Fruit fly (Drosophila melanogaster) whole organism, pupa: Measurements from ENCODE around the gene Coq7.

ENCODE experiments used
- CG13204 ChIP-seq: fragments of 200-800 bp; sonication (Bioruptor generic); optimal IDR thresholded peaks from 2 replicates; lab custom pipeline; 2018; ENCODE audit warnings: missing biosample characterization, mild to moderate bottlenecking, missing genetic modification characterization, moderate library complexity
- rn ChIP-seq: fragments of 200-800 bp; sonication (Bioruptor generic); IDR thresholded peaks from 2 replicates; pipeline ENCODE4 v1.3.6; 2022; ENCODE audit warnings: missing biosample characterization, missing genetic modification characterization

DNA sequence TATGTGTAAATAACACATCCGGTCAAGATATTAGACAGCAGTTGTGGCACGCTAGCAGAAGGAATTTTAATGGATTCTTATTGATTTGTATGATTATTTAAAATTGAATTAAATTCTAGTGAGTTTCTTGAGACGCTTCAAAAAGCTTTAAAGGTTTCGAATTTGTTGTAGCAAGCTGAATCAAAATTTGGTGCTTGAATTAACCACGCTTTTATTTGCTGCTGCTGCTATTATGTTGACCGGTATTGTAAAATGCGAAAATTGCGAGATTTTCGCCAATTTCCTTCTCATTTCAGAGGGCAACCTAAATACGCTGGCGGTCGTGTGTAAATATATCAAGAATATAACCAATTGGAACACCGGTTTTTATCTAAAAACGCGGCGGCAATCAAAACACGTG lies 27.8 kb upstream of the Coq7 start:
- TF ChIP-seq CG13204 (GFP tag; lab: Kevin White, UChicago): no peak
- TF ChIP-seq rn (GFP tag; lab: Robert Waterston, UW): no peak
